Worm (Caenorhabditis elegans): ENCODE data around the gene hda-2.

DNA sequence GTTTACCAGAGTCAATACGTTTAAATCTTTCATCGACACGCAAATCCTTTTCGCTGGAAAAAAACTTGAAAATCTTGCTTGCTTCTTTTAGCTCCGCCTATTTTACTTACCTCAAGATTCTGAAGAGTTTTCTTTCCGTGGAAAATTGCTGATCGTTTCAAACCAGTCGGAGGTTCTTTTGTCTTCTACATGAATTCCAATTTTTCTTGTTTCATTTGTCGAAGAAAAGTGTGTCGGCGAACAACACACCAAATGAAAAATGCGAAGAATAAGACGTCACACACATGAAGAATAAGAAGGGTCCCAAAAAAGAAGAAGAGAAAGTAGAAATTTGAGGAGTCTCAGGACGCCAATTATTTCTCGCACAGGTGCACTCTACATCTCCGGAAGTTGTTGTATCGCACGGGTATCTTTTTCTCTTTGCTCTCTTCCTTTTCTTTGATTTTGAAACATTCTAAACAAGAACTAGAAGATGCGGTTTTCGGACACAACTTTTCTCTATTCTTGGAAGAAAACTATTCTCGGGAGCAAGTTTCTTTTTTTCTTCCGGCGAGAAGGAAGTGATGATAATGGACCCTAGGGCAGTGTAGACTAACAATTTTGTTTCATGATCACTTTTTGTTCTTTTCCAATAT, 48.1 kb downstream of the hda-2 start:
- TF ChIP-seq klf-2 (GFP tag; conservative IDR thresholded peaks at IDR 0.05) = no peak
- TF ChIP-seq cog-1 (tag; optimal IDR thresholded peaks at IDR 0.05) = no peak
- no peak for TF ChIP-seq ztf-23 (GFP tag; IDR thresholded peaks at IDR 0.05)
- TF ChIP-seq med-1 (GFP tag; optimal IDR thresholded peaks at IDR 0.05; ENCODE audit: insufficient read depth) = no peak
- TF ChIP-seq ztf-29 (GFP tag; IDR thresholded peaks at IDR 0.05) = no peak
- TF ChIP-seq flt-1 (GFP tag; IDR thresholded peaks at IDR 0.05) = no peak
- no peak for TF ChIP-seq T22C8.4 (GFP tag; IDR thresholded peaks at IDR 0.05)
- TF ChIP-seq tab-1 (GFP tag; IDR thresholded peaks at IDR 0.05) = no peak
